Worm (Caenorhabditis elegans): ENCODE data around the gene Y53G8AM.6.

DNA sequence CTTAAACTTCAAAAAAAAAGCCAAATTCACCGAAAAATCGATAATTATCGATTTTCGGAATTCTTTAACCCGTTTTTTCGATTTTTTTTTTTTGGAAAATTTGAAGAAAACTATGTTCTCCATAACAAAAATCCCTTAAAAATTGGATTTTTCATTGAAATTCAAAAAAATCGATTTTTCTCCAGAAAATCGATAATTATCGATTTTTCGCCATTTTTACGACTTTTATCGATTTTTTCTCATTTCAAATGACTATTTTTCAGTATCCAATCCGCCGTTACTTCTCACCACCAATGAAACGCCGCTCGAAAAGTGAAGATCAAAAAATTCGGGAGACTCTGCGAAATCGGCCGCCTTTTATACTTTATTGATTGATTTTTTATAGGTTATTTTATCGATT, 18.7 kb downstream of the Y53G8AM.6 start:
- TF ChIP-seq ref-1 (GFP tag; conservative IDR thresholded peaks at IDR 0.05) (no peak), ztf-23 (GFP tag; IDR thresholded peaks at IDR 0.05) (no peak), flt-1 (GFP tag; IDR thresholded peaks at IDR 0.05) (no peak), med-1 (GFP tag; optimal IDR thresholded peaks at IDR 0.05; ENCODE audit: insufficient read depth) (no peak), cog-1 (tag; optimal IDR thresholded peaks at IDR 0.05) (no peak)

Measured in whole organism, midembryonic.